Fruit fly (Drosophila melanogaster): Measurements from ENCODE around the gene CG3386.
A peak's percentile ranks its signal among the peaks of the same experiment; 100 is the strongest.

Gene CG3386

DNA sequence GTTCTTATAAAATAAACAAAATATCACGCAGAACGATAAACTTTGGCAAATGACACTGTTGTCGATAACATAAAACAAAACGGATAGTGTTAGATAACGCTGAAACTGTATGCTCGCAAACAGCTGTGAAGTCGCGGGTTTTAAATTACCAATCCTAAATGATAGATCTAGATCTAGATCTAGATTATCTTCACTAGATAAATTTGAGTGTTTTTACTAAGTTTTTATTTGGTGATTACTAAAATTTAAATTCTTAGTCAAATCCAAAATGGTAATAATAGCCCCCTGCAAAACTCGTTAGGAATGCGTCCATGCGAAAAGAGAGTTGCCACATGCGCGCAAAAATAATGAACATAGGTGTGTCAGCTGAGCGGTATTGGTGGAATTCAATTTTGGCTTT, 28.3 kb downstream of the CG3386 start, which contains the start of the genes MED30 and Rev1:
MED30 (minus strand) TSS at position 71 of the 400 bp plus-strand sequence.
Rev1 (plus strand) TSS at position 345 of the 400 bp plus-strand sequence.
- peak; percentile 89 for TF ChIP-seq fd96Ca (GFP tag; IDR thresholded peaks at IDR 0.05)
- TF ChIP-seq CG15710 (tag; optimal IDR thresholded peaks at IDR 0.05): peak; percentile 85
- peak; percentile 18 for TF ChIP-seq EcR (GFP tag; optimal IDR thresholded peaks at IDR 0.05)
- peak; percentile 32; the same call in 1 of the 2 replicates for TF ChIP-seq CG12605 (GFP tag; IDR thresholded peaks at IDR 0.05)
- no peak for TF ChIP-seq CG14655 (GFP tag; optimal IDR thresholded peaks at IDR 0.05)
- TF ChIP-seq rn (GFP tag; IDR thresholded peaks at IDR 0.05): peak; percentile 87
- TF ChIP-seq D1 (tag; optimal IDR thresholded peaks at IDR 0.05): no peak
- TF ChIP-seq Snoo (tag; optimal IDR thresholded peaks at IDR 0.05): peak; percentile 90
- TF ChIP-seq CG17806 (tag; optimal IDR thresholded peaks at IDR 0.05): peak; percentile 86
- peak; percentile 30; the same call in 1 of the 2 replicates for TF ChIP-seq CG10348 (GFP tag; IDR thresholded peaks at IDR 0.05)
- peak; percentile 93 for TF ChIP-seq Ets98B (GFP tag; IDR thresholded peaks at IDR 0.05)
- peak; percentile 89 for TF ChIP-seq Pif1B (GFP tag; optimal IDR thresholded peaks at IDR 0.05)
- TF ChIP-seq CG8301 (tag; optimal IDR thresholded peaks at IDR 0.05): peak; percentile 86
- no peak for TF ChIP-seq CG13204 (GFP tag; optimal IDR thresholded peaks at IDR 0.05)
- peak; percentile 82 for TF ChIP-seq CG9948 (tag; optimal IDR thresholded peaks at IDR 0.05)
- peak; percentile 95 for TF ChIP-seq CG4496 (GFP tag; IDR thresholded peaks at IDR 0.05)
- peak; percentile 56 for TF ChIP-seq gl (tag; optimal IDR thresholded peaks at IDR 0.05)
- TF ChIP-seq CG34367 (tag; optimal IDR thresholded peaks at IDR 0.05): peak; percentile 82
- TF ChIP-seq CG32121 (GFP tag; IDR thresholded peaks at IDR 0.05): peak; percentile 89
- peak; percentile 92 for TF ChIP-seq Pif1A (GFP tag; optimal IDR thresholded peaks at IDR 0.05)
- peak; percentile 88 for TF ChIP-seq CG8159 (tag; optimal IDR thresholded peaks at IDR 0.05)

DNA sequence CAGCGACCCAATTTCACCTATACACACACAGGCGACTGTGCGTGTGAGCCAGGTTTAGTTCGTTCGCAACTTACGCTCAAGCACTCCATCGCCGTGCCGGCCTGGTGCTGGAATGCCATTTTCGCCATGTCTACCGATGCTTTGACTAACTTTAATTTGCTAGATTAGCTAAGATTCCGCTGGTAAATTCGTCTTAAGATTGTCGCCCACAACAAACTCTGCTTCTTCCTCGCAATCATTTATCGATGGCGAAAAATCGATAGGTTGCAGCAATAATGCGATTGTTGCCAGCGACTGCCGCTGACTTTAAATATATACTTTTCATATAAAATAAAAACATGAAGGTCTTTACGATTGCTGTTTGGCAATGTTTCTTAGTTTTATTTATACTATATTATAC, 29.6 kb downstream of the CG3386 start, which contains the start of gene CG3402:
CG3402 (minus strand) TSS at position 245 of the 400 bp plus-strand sequence.
- TF ChIP-seq CG14655 (GFP tag; optimal IDR thresholded peaks at IDR 0.05): no peak
- no peak for TF ChIP-seq fd96Ca (GFP tag; IDR thresholded peaks at IDR 0.05)
- TF ChIP-seq Pif1B (GFP tag; optimal IDR thresholded peaks at IDR 0.05): no peak
- no peak for TF ChIP-seq D1 (tag; optimal IDR thresholded peaks at IDR 0.05)
- peak; percentile 19 for TF ChIP-seq EcR (GFP tag; optimal IDR thresholded peaks at IDR 0.05)
- no peak for TF ChIP-seq CG4496 (GFP tag; IDR thresholded peaks at IDR 0.05)
- no peak for TF ChIP-seq gl (tag; optimal IDR thresholded peaks at IDR 0.05)

DNA sequence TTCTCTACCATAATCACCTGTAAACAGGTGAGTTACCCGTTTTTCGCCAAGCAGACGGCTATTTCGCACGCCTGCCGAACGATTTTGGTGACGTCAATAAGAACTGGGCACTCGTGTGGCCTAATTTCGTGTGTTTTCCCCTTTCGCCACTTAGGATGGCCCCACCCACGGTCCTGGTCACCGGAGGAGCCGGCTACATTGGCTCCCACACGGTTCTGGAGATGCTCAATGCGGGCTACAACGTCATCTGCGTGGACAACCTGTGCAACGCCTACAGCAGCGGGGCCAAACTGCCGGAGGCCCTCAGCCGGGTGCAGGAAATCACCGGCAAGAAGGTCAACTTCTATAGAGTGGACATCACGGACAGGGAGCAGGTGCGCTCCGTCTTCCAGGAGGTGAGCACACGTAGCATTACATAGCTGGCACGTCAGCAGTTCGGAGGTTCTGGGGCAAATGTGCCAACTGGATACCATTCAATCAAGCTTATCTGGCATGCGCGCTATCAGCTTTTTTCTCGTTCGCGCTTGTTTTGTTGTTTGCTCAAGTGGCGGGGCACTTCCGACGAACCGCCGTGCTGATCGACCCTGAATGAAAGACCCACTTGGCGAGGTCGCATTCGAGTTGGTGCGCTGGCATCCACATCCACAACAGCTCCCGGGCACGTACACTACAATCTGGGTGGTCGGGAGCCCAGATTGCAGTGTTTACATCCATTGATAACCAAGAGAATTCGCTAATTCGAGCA, 33.1 kb downstream of the CG3386 start:
- TF ChIP-seq D1 (tag; optimal IDR thresholded peaks at IDR 0.05) (no peak), CG12605 (GFP tag; IDR thresholded peaks at IDR 0.05) (no peak), EcR (GFP tag; optimal IDR thresholded peaks at IDR 0.05) (no peak), Pif1B (GFP tag; optimal IDR thresholded peaks at IDR 0.05) (no peak), Snoo (tag; optimal IDR thresholded peaks at IDR 0.05) (no peak), CG8301 (tag; optimal IDR thresholded peaks at IDR 0.05) (no peak), Ets98B (GFP tag; IDR thresholded peaks at IDR 0.05) (no peak), CG8159 (tag; optimal IDR thresholded peaks at IDR 0.05) (no peak), CG14655 (GFP tag; optimal IDR thresholded peaks at IDR 0.05) (no peak), rn (GFP tag; IDR thresholded peaks at IDR 0.05) (no peak), CG13204 (GFP tag; optimal IDR thresholded peaks at IDR 0.05) (no peak)

DNA sequence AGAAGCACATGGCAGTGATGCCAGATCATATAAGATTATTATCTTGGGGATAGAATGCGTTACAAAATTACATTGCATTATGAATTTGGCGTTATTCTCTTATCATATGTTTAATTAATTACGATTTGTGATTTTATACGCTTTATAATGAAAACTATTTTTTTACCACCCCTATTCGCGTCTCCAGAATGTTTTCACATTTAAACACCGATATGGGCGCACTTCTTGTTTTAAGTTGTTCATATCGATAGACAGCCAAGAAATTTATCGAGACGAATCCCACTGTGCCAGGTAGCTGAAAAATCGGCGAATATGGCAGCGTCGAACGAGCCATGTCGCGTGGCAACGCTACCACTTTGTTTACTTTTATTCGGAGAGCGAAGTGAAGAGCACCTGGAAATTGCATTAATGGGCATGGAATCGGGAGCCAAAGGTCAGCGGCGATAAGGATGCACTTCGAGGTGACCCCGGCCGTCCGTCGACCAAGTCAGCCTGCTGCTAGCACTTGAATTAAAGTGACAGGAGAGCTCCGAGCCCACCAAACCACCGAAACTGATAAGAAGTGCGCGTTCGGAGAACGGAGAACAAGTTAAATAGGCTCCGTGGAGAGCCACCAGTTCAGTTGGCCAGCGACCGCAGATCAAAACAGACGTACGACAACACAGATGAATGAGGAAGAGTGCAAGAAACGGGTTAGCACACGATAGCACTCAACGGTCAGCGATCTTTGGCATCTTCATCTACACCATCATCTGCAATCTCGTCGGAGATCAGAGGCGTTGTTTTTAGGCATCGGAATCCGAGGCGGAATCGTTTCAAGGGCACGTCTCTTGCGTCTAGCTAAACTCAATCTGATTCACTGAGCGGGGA, 33.9 kb downstream of the CG3386 start, which contains the start of gene Gale:
Gale (plus strand) TSS at position 401 of the 870 bp plus-strand sequence.
- TF ChIP-seq EcR (GFP tag; optimal IDR thresholded peaks at IDR 0.05): peak; percentile 95
- TF ChIP-seq Ets98B (GFP tag; IDR thresholded peaks at IDR 0.05): peak; percentile 42; the same call in 1 of the 2 replicates
- TF ChIP-seq CG32121 (GFP tag; IDR thresholded peaks at IDR 0.05): peak; percentile 49; the same call in 1 of the 2 replicates
- TF ChIP-seq CG8159 (tag; optimal IDR thresholded peaks at IDR 0.05): peak; percentile 13
- no peak for TF ChIP-seq CG9948 (tag; optimal IDR thresholded peaks at IDR 0.05)

DNA sequence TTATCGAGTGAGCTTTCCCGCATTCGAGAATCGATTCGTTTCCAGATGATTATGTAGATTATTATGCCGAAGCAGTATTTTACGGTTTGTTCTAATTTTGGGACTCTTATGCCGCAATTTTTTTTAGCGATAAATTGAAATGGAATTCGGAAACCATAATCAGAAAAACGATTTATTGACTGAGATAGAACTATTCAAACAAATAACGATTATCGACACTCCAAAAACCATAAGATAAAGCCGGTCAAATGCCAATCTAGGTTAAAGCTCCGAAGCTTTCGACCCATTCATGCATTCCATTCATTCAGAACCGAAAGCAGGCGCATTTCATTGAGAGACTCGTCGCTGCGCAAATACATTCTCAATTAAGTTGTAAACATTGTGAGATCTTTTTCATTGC, 34.7 kb downstream of the CG3386 start:
- no peak for TF ChIP-seq CG8301 (tag; optimal IDR thresholded peaks at IDR 0.05)
- no peak for TF ChIP-seq CG12605 (GFP tag; IDR thresholded peaks at IDR 0.05)
- TF ChIP-seq CG9948 (tag; optimal IDR thresholded peaks at IDR 0.05): no peak
- no peak for TF ChIP-seq Pif1A (GFP tag; optimal IDR thresholded peaks at IDR 0.05)
- no peak for TF ChIP-seq CG34367 (tag; optimal IDR thresholded peaks at IDR 0.05)
- no peak for TF ChIP-seq CG13204 (GFP tag; optimal IDR thresholded peaks at IDR 0.05)
- no peak for TF ChIP-seq fd96Ca (GFP tag; IDR thresholded peaks at IDR 0.05)
- no peak for TF ChIP-seq CG14655 (GFP tag; optimal IDR thresholded peaks at IDR 0.05)
- no peak for TF ChIP-seq D1 (tag; optimal IDR thresholded peaks at IDR 0.05)
- TF ChIP-seq CG15710 (tag; optimal IDR thresholded peaks at IDR 0.05): no peak
